1 fruit fly cellular context compared by ENCODE assay signal in genomic region chrX:11351351-11351750, dm6.
TF ChIP-seq lines count a peak whose summit lies in the region.

No protein-coding gene starts in this region.

TF ChIP-seq in whole organism, embryonic, 481 proteins besides CTCF, POLR2A, EP300 and RAD21 (continued from another document and continues in another):
- peak; percentile 73 for TF ChIP-seq CG8290 (GFP tag; optimal IDR thresholded peaks at IDR 0.05; lab: Kevin White, UChicago)
- TF ChIP-seq CG8290 (tag; optimal IDR thresholded peaks at IDR 0.05; lab: Kevin White, UChicago) = peak in 1 of 2 experiments; percentile 99
- peak; percentile 92 for TF ChIP-seq Dbx (GFP tag; IDR thresholded peaks at IDR 0.05; lab: Robert Waterston, UW)
- TF ChIP-seq CG10321 (GFP tag; IDR thresholded peaks at IDR 0.05; lab: Robert Waterston, UW) = peak; percentile 76
- TF ChIP-seq Dek (tag; optimal IDR thresholded peaks at IDR 0.05; lab: Kevin White, UChicago) = peak; percentile 88
- TF ChIP-seq slou (GFP tag; optimal IDR thresholded peaks at IDR 0.05; lab: Kevin White, UChicago) = peak; percentile 74
- peak; percentile 82 for TF ChIP-seq cato (GFP tag; optimal IDR thresholded peaks at IDR 0.05; lab: Kevin White, UChicago; ENCODE audit: borderline replicate concordance)
- no peak for TF ChIP-seq D (optimal IDR thresholded peaks at IDR 0.05; lab: Kevin White, UChicago)
- TF ChIP-seq D (GFP tag; optimal IDR thresholded peaks at IDR 0.05; lab: Kevin White, UChicago) = peak; percentile 90
- TF ChIP-seq Dll (GFP tag; IDR thresholded peaks at IDR 0.05; lab: Robert Waterston, UW; ENCODE audit: partially characterized antibody) = no peak
- TF ChIP-seq CG10431 (GFP tag; optimal IDR thresholded peaks at IDR 0.05; lab: Kevin White, UChicago) = peak; percentile 50
- peak; percentile 89 for TF ChIP-seq phol (tag; optimal IDR thresholded peaks at IDR 0.05; lab: Kevin White, UChicago)
- peak; percentile 83 for TF ChIP-seq rib (GFP tag; IDR thresholded peaks at IDR 0.05; lab: Robert Waterston, UW)
- TF ChIP-seq Dp (GFP tag; optimal IDR thresholded peaks at IDR 0.05; lab: Kevin White, UChicago) = peak; percentile 17
- peak; percentile 87 for TF ChIP-seq BtbVII (GFP tag; optimal IDR thresholded peaks at IDR 0.05; lab: Kevin White, UChicago)
- peak; percentile 97 for TF ChIP-seq CG11456 (GFP tag; IDR thresholded peaks at IDR 0.05; lab: Robert Waterston, UW)
- peak; percentile 86 for TF ChIP-seq CG4707 (GFP tag; optimal IDR thresholded peaks at IDR 0.05; lab: Kevin White, UChicago)
- peak; percentile 91 for TF ChIP-seq CG32767 (GFP tag; IDR thresholded peaks at IDR 0.05; lab: Robert Waterston, UW)
- peak; percentile 89 for TF ChIP-seq ro (GFP tag; IDR thresholded peaks at IDR 0.05; lab: Robert Waterston, UW)
- peak; percentile 88 for TF ChIP-seq CG33213 (GFP tag; optimal IDR thresholded peaks at IDR 0.05; lab: Kevin White, UChicago)
- peak; percentile 93 for TF ChIP-seq CG14050 (GFP tag; IDR thresholded peaks at IDR 0.05; lab: Robert Waterston, UW)
- TF ChIP-seq twi (tag; optimal IDR thresholded peaks at IDR 0.05; lab: Kevin White, UChicago) = peak; percentile 72
- no peak for TF ChIP-seq vnd (GFP tag; IDR thresholded peaks at IDR 0.05; lab: Robert Waterston, UW; ENCODE audit: partially characterized antibody)
- TF ChIP-seq ash1 (GFP tag; optimal IDR thresholded peaks at IDR 0.05; lab: Kevin White, UChicago) = peak; percentile 83
- peak; percentile 85 for TF ChIP-seq CG15514 (GFP tag; optimal IDR thresholded peaks at IDR 0.05; lab: Kevin White, UChicago)
- no peak for TF ChIP-seq nerfin-2 (GFP tag; IDR thresholded peaks at IDR 0.05; lab: Robert Waterston, UW; ENCODE audit: partially characterized antibody)
- TF ChIP-seq CG13424 (tag; optimal IDR thresholded peaks at IDR 0.05; lab: Kevin White, UChicago) = peak; percentile 92
- peak; percentile 74 for TF ChIP-seq dan (GFP tag; IDR thresholded peaks at IDR 0.05; lab: Robert Waterston, UW)
- peak; percentile 96 for TF ChIP-seq CG12071 (GFP tag; optimal IDR thresholded peaks at IDR 0.05; lab: Kevin White, UChicago)
- TF ChIP-seq mam (GFP tag; optimal IDR thresholded peaks at IDR 0.05; lab: Kevin White, UChicago) = peak; percentile 96
- TF ChIP-seq Scr (GFP tag; IDR thresholded peaks at IDR 0.05; lab: Robert Waterston, UW; ENCODE audit: partially characterized antibody) = no peak
- peak; percentile 95 for TF ChIP-seq pnt (GFP tag; optimal IDR thresholded peaks at IDR 0.05; lab: Kevin White, UChicago)
- peak; percentile 87 for TF ChIP-seq CG1792 (GFP tag; optimal IDR thresholded peaks at IDR 0.05; lab: Kevin White, UChicago)
- no peak for TF ChIP-seq Lpt (GFP tag; optimal IDR thresholded peaks at IDR 0.05; lab: Kevin White, UChicago)
- peak; percentile 49 for TF ChIP-seq Elba2 (GFP tag; optimal IDR thresholded peaks at IDR 0.05; lab: Kevin White, UChicago)
- TF ChIP-seq Atf-2 (GFP tag; optimal IDR thresholded peaks at IDR 0.05; lab: Kevin White, UChicago) = peak; percentile 88
- peak; percentile 85 for TF ChIP-seq gcm (GFP tag; optimal IDR thresholded peaks at IDR 0.05; lab: Kevin White, UChicago)
- TF ChIP-seq CG15269 (tag; optimal IDR thresholded peaks at IDR 0.05; lab: Kevin White, UChicago) = peak; percentile 95
- TF ChIP-seq Ada2b (GFP tag; IDR thresholded peaks at IDR 0.05; lab: Robert Waterston, UW) = peak; percentile 96
- TF ChIP-seq pita (GFP tag; optimal IDR thresholded peaks at IDR 0.05; lab: Kevin White, UChicago) = no peak
- peak; percentile 76 for TF ChIP-seq da (GFP tag; optimal IDR thresholded peaks at IDR 0.05; lab: Kevin White, UChicago)
- TF ChIP-seq tup (GFP tag; optimal IDR thresholded peaks at IDR 0.05; lab: Kevin White, UChicago) = peak; percentile 78
- peak in 1 of 2 experiments; percentile 81 for TF ChIP-seq Eip74EF (GFP tag; optimal IDR thresholded peaks at IDR 0.05; lab: Kevin White, UChicago)
- peak; percentile 97 for TF ChIP-seq CG1603 (tag; optimal IDR thresholded peaks at IDR 0.05; lab: Kevin White, UChicago)
- peak; percentile 92 for TF ChIP-seq her (GFP tag; optimal IDR thresholded peaks at IDR 0.05; lab: Kevin White, UChicago)
- TF ChIP-seq CG4820 (GFP tag; optimal IDR thresholded peaks at IDR 0.05; lab: Kevin White, UChicago) = peak; percentile 91
- TF ChIP-seq sens (GFP tag; lab: Kevin White, UChicago) = peak; percentile 97
- no peak for TF ChIP-seq lov (optimal IDR thresholded peaks at IDR 0.05; lab: Kevin White, UChicago)
- peak; percentile 95 for TF ChIP-seq lov (GFP tag; IDR thresholded peaks at IDR 0.05; lab: Robert Waterston, UW)
- TF ChIP-seq fd96Cb (tag; optimal IDR thresholded peaks at IDR 0.05; lab: Kevin White, UChicago) = peak; percentile 91
- peak; percentile 95 for TF ChIP-seq Optix (GFP tag; IDR thresholded peaks at IDR 0.05; lab: Robert Waterston, UW)
- TF ChIP-seq CG12236 (GFP tag; optimal IDR thresholded peaks at IDR 0.05; lab: Kevin White, UChicago) = peak; percentile 76
- TF ChIP-seq GATAe (GFP tag; conservative IDR thresholded peaks at IDR 0.05; lab: Robert Waterston, UW) = peak; percentile 67
- TF ChIP-seq eve (GFP tag; optimal IDR thresholded peaks at IDR 0.05; lab: Kevin White, UChicago) = no peak
- peak; percentile 97 for TF ChIP-seq ken (GFP tag; IDR thresholded peaks at IDR 0.05; lab: Robert Waterston, UW)
- peak; percentile 50 for TF ChIP-seq CG30020 (tag; optimal IDR thresholded peaks at IDR 0.05; lab: Kevin White, UChicago)
- TF ChIP-seq ind (GFP tag; optimal IDR thresholded peaks at IDR 0.05; lab: Kevin White, UChicago) = peak; percentile 97
- peak; percentile 90 for TF ChIP-seq Oaz (GFP tag; IDR thresholded peaks at IDR 0.05; lab: Robert Waterston, UW)
- TF ChIP-seq CG18011 (GFP tag; optimal IDR thresholded peaks at IDR 0.05; lab: Kevin White, UChicago) = peak; percentile 75
- TF ChIP-seq Rfx (GFP tag; IDR thresholded peaks at IDR 0.05; lab: Robert Waterston, UW) = peak; percentile 96
- TF ChIP-seq Taf1 (GFP tag; IDR thresholded peaks at IDR 0.05; lab: Robert Waterston, UW) = peak; percentile 88
- peak; percentile 88 for TF ChIP-seq CG17829 (tag; optimal IDR thresholded peaks at IDR 0.05; lab: Kevin White, UChicago)
- peak; percentile 94 for TF ChIP-seq CG16779 (GFP tag; IDR thresholded peaks at IDR 0.05; lab: Robert Waterston, UW)
- TF ChIP-seq CG2116 (GFP tag; optimal IDR thresholded peaks at IDR 0.05; lab: Kevin White, UChicago) = no peak
- peak; percentile 87 for TF ChIP-seq CG7357 (GFP tag; IDR thresholded peaks at IDR 0.05; lab: Robert Waterston, UW)
- TF ChIP-seq Sin3A (optimal IDR thresholded peaks at IDR 0.05; lab: Kevin White, UChicago) = no peak
- TF ChIP-seq CG32772 (GFP tag; IDR thresholded peaks at IDR 0.05; lab: Robert Waterston, UW) = peak; percentile 95
- peak; percentile 70 for TF ChIP-seq CG2202 (tag; optimal IDR thresholded peaks at IDR 0.05; lab: Kevin White, UChicago)
- TF ChIP-seq MBD-R2 (GFP tag; IDR thresholded peaks at IDR 0.05; lab: Robert Waterston, UW) = peak; percentile 87
- peak; percentile 93 for TF ChIP-seq CG10654 (GFP tag; optimal IDR thresholded peaks at IDR 0.05; lab: Kevin White, UChicago)
- TF ChIP-seq CG8924 (tag; optimal IDR thresholded peaks at IDR 0.05; lab: Kevin White, UChicago) = peak; percentile 88
- TF ChIP-seq CG6654 (GFP tag; optimal IDR thresholded peaks at IDR 0.05; lab: Kevin White, UChicago) = peak; percentile 77
- peak; percentile 92 for TF ChIP-seq Hmr (GFP tag; optimal IDR thresholded peaks at IDR 0.05; lab: Kevin White, UChicago)
- TF ChIP-seq D19A (tag; optimal IDR thresholded peaks at IDR 0.05; lab: Kevin White, UChicago) = peak; percentile 80
- TF ChIP-seq CG7745 (tag; optimal IDR thresholded peaks at IDR 0.05; lab: Kevin White, UChicago) = no peak
- TF ChIP-seq sna (GFP tag; IDR thresholded peaks at IDR 0.05; lab: Robert Waterston, UW; ENCODE audit: partially characterized antibody) = no peak
- TF ChIP-seq trem (tag; optimal IDR thresholded peaks at IDR 0.05; lab: Kevin White, UChicago) = peak; percentile 56
- peak; percentile 87 for TF ChIP-seq ssp (GFP tag; IDR thresholded peaks at IDR 0.05; lab: Robert Waterston, UW)
- peak; percentile 61 for TF ChIP-seq CG10565 (GFP tag; optimal IDR thresholded peaks at IDR 0.05; lab: Kevin White, UChicago)
- peak; percentile 81 for TF ChIP-seq wor (GFP tag; IDR thresholded peaks at IDR 0.05; lab: Robert Waterston, UW)
- peak; percentile 93 for TF ChIP-seq Side (GFP tag; optimal IDR thresholded peaks at IDR 0.05; lab: Kevin White, UChicago)
- TF ChIP-seq z (GFP tag; IDR thresholded peaks at IDR 0.05; lab: Robert Waterston, UW) = peak; percentile 65; the same call in 2 of the 3 replicates
- TF ChIP-seq Six4 (GFP tag; optimal IDR thresholded peaks at IDR 0.05; lab: Kevin White, UChicago) = peak; percentile 88
- peak; percentile 87 for TF ChIP-seq CG7556 (GFP tag; optimal IDR thresholded peaks at IDR 0.05; lab: Kevin White, UChicago)
- peak; percentile 93 for TF ChIP-seq CG1024 (GFP tag; IDR thresholded peaks at IDR 0.05; lab: Robert Waterston, UW)
- peak in 1 of 2 experiments; percentile 50 for TF ChIP-seq crp (GFP tag; optimal IDR thresholded peaks at IDR 0.05; lab: Kevin White, UChicago)
- peak; percentile 87 for TF ChIP-seq MTF-1 (GFP tag; optimal IDR thresholded peaks at IDR 0.05; lab: Kevin White, UChicago; ENCODE audit: borderline replicate concordance)
- TF ChIP-seq CG18764 (GFP tag; optimal IDR thresholded peaks at IDR 0.05; lab: Kevin White, UChicago) = peak; percentile 90
- TF ChIP-seq CG12942 (GFP tag; optimal IDR thresholded peaks at IDR 0.05; lab: Kevin White, UChicago) = peak; percentile 83
- peak; percentile 92 for TF ChIP-seq CG13624 (GFP tag; optimal IDR thresholded peaks at IDR 0.05; lab: Kevin White, UChicago)
- peak; percentile 87 for TF ChIP-seq CG10979 (tag; optimal IDR thresholded peaks at IDR 0.05; lab: Kevin White, UChicago)
- TF ChIP-seq CG1529 (GFP tag; optimal IDR thresholded peaks at IDR 0.05; lab: Kevin White, UChicago) = peak; percentile 88
- peak; percentile 93 for TF ChIP-seq CG30431 (GFP tag; optimal IDR thresholded peaks at IDR 0.05; lab: Kevin White, UChicago)
- TF ChIP-seq repo (GFP tag; optimal IDR thresholded peaks at IDR 0.05; lab: Kevin White, UChicago) = peak; percentile 89
- TF ChIP-seq CG33557 (GFP tag; optimal IDR thresholded peaks at IDR 0.05; lab: Kevin White, UChicago) = peak; percentile 74
- TF ChIP-seq unc-4 (GFP tag; IDR thresholded peaks at IDR 0.05; lab: Robert Waterston, UW; ENCODE audit: partially characterized antibody) = no peak
- TF ChIP-seq CG6689 (GFP tag; IDR thresholded peaks at IDR 0.05; lab: Robert Waterston, UW) = peak; percentile 94
- peak; percentile 89 to 92 for TF ChIP-seq Hr51 (GFP tag; optimal IDR thresholded peaks at IDR 0.05; lab: Kevin White, UChicago)
- TF ChIP-seq abd-A (tag; optimal IDR thresholded peaks at IDR 0.05; lab: Kevin White, UChicago) = no peak
- TF ChIP-seq aop (GFP tag; IDR thresholded peaks at IDR 0.05; lab: Robert Waterston, UW) = peak; percentile 86
- peak; percentile 94 for TF ChIP-seq CG11247 (GFP tag; IDR thresholded peaks at IDR 0.05; lab: Robert Waterston, UW)
- peak; percentile 93 for TF ChIP-seq CG9609 (GFP tag; optimal IDR thresholded peaks at IDR 0.05; lab: Kevin White, UChicago)
- TF ChIP-seq fu2 (GFP tag; optimal IDR thresholded peaks at IDR 0.05; lab: Kevin White, UChicago) = peak; percentile 74
- TF ChIP-seq CoRest (tag; optimal IDR thresholded peaks at IDR 0.05; lab: Kevin White, UChicago) = peak; percentile 93
- peak; percentile 73 for TF ChIP-seq luna (GFP tag; optimal IDR thresholded peaks at IDR 0.05; lab: Kevin White, UChicago)
- TF ChIP-seq Gsc (GFP tag; IDR thresholded peaks at IDR 0.05; lab: Robert Waterston, UW) = peak; percentile 84
- peak; percentile 90 for TF ChIP-seq maf-S (GFP tag; optimal IDR thresholded peaks at IDR 0.05; lab: Kevin White, UChicago)
- peak; percentile 95 for TF ChIP-seq Xbp1 (GFP tag; optimal IDR thresholded peaks at IDR 0.05; lab: Kevin White, UChicago)
- peak; percentile 92 for TF ChIP-seq CG3726 (GFP tag; IDR thresholded peaks at IDR 0.05; lab: Robert Waterston, UW)
- TF ChIP-seq Sox100B (GFP tag; optimal IDR thresholded peaks at IDR 0.05; lab: Kevin White, UChicago) = peak; percentile 78
- TF ChIP-seq Dad (GFP tag; optimal IDR thresholded peaks at IDR 0.05; lab: Kevin White, UChicago) = peak; percentile 92
- peak; percentile 94 for TF ChIP-seq CG9932 (GFP tag; IDR thresholded peaks at IDR 0.05; lab: Robert Waterston, UW)
- peak; percentile 66 for TF ChIP-seq Neu2 (GFP tag; optimal IDR thresholded peaks at IDR 0.05; lab: Kevin White, UChicago; ENCODE audit: borderline replicate concordance)
- no peak for TF ChIP-seq CG34224 (GFP tag; IDR thresholded peaks at IDR 0.05; lab: Robert Waterston, UW; ENCODE audit: partially characterized antibody)
- peak; percentile 90 for TF ChIP-seq eyg (GFP tag; optimal IDR thresholded peaks at IDR 0.05; lab: Kevin White, UChicago)
- TF ChIP-seq ems (GFP tag; optimal IDR thresholded peaks at IDR 0.05; lab: Kevin White, UChicago) = peak; percentile 91
- peak; percentile 82; the same call in 2 of the 3 replicates for TF ChIP-seq CG11560 (tag; IDR thresholded peaks at IDR 0.05; lab: Robert Waterston, UW)
- no peak for TF ChIP-seq Tbp (GFP tag; optimal IDR thresholded peaks at IDR 0.05; lab: Kevin White, UChicago)
- peak; percentile 85 for TF ChIP-seq Atf3 (GFP tag; optimal IDR thresholded peaks at IDR 0.05; lab: Kevin White, UChicago)
- peak; percentile 87 for TF ChIP-seq cwo (GFP tag; optimal IDR thresholded peaks at IDR 0.05; lab: Kevin White, UChicago)
- peak; percentile 92 for TF ChIP-seq bcd (GFP tag; optimal IDR thresholded peaks at IDR 0.05; lab: Kevin White, UChicago)
- peak; percentile 90 for TF ChIP-seq CG1647 (GFP tag; optimal IDR thresholded peaks at IDR 0.05; lab: Kevin White, UChicago)
- TF ChIP-seq Awh (GFP tag; IDR thresholded peaks at IDR 0.05; lab: Robert Waterston, UW) = peak; percentile 95
- TF ChIP-seq chn (GFP tag; optimal IDR thresholded peaks at IDR 0.05; lab: Kevin White, UChicago) = peak; percentile 91
- peak; percentile 94 for TF ChIP-seq ap (GFP tag; IDR thresholded peaks at IDR 0.05; lab: Robert Waterston, UW)
- peak; percentile 94 for TF ChIP-seq CG7839 (tag; optimal IDR thresholded peaks at IDR 0.05; lab: Kevin White, UChicago)
- TF ChIP-seq amos (GFP tag; IDR thresholded peaks at IDR 0.05; lab: Robert Waterston, UW; ENCODE audit: partially characterized antibody) = no peak
- peak; percentile 72 for TF ChIP-seq CG7987 (GFP tag; optimal IDR thresholded peaks at IDR 0.05; lab: Kevin White, UChicago)
- peak; percentile 92 for TF ChIP-seq danr (GFP tag; IDR thresholded peaks at IDR 0.05; lab: Robert Waterston, UW)
- peak; percentile 10 for TF ChIP-seq pros (GFP tag; optimal IDR thresholded peaks at IDR 0.05; lab: Kevin White, UChicago)
- peak; percentile 89 for TF ChIP-seq CG9727 (GFP tag; optimal IDR thresholded peaks at IDR 0.05; lab: Kevin White, UChicago)
